Fruit fly (Drosophila melanogaster): ENCODE results near the gene CG6650.

The CG6650 gene

dm6 chr3L:14055260-14055696 is 24.0 kb downstream of the CG6650 start (continued):
- no peak for TF ChIP-seq zen2 (GFP tag; IDR thresholded peaks at IDR 0.05; ENCODE audit: partially characterized antibody)
- no peak for TF ChIP-seq HLH54F (GFP tag; optimal IDR thresholded peaks at IDR 0.05)
- TF ChIP-seq CG6654 (GFP tag; optimal IDR thresholded peaks at IDR 0.05): peak; percentile 18
- peak; percentile 33 for TF ChIP-seq Hsf (GFP tag; optimal IDR thresholded peaks at IDR 0.05)
- TF ChIP-seq CG12219 (GFP tag; optimal IDR thresholded peaks at IDR 0.05): no peak
- no peak for TF ChIP-seq ase (GFP tag; IDR thresholded peaks at IDR 0.05)
- no peak for TF ChIP-seq h (optimal IDR thresholded peaks at IDR 0.05)
- TF ChIP-seq CG12299 (tag; optimal IDR thresholded peaks at IDR 0.05): no peak
- no peak for TF ChIP-seq danr (GFP tag; IDR thresholded peaks at IDR 0.05)
- TF ChIP-seq CG2712 (tag; optimal IDR thresholded peaks at IDR 0.05): peak; percentile 11
- no peak for TF ChIP-seq CG7372 (GFP tag; IDR thresholded peaks at IDR 0.05)
- peak; percentile 25 for TF ChIP-seq CoRest (tag; optimal IDR thresholded peaks at IDR 0.05)
- TF ChIP-seq CG8478 (optimal IDR thresholded peaks at IDR 0.05): no peak
- no peak for TF ChIP-seq CG2875 (GFP tag; optimal IDR thresholded peaks at IDR 0.05)
- TF ChIP-seq CG11504 (tag; optimal IDR thresholded peaks at IDR 0.05): peak; percentile 53
- no peak for TF ChIP-seq bab2 (GFP tag; optimal IDR thresholded peaks at IDR 0.05)
- TF ChIP-seq Rx (GFP tag; IDR thresholded peaks at IDR 0.05): no peak
- no peak for TF ChIP-seq CG6175 (GFP tag; IDR thresholded peaks at IDR 0.05)
- no peak for TF ChIP-seq Vsx1 (GFP tag; optimal IDR thresholded peaks at IDR 0.05)
- TF ChIP-seq BtbVII (GFP tag; optimal IDR thresholded peaks at IDR 0.05): peak; percentile 5
- TF ChIP-seq CG1529 (GFP tag; optimal IDR thresholded peaks at IDR 0.05): no peak
- no peak for TF ChIP-seq yki (optimal IDR thresholded peaks at IDR 0.05)
- TF ChIP-seq ttk (GFP tag; IDR thresholded peaks at IDR 0.05): no peak
- no peak for TF ChIP-seq tna (GFP tag; IDR thresholded peaks at IDR 0.05; ENCODE audit: partially characterized antibody)
- peak; percentile 31 for TF ChIP-seq CG18599 (GFP tag; optimal IDR thresholded peaks at IDR 0.05)
- peak; percentile 75 for TF ChIP-seq Ets65A (GFP tag)
- TF ChIP-seq HHEX (GFP tag; optimal IDR thresholded peaks at IDR 0.05): peak; percentile 22
- TF ChIP-seq CG14710 (tag; optimal IDR thresholded peaks at IDR 0.05): no peak
- no peak for TF ChIP-seq Dip3 (GFP tag; optimal IDR thresholded peaks at IDR 0.05)
- TF ChIP-seq chif (GFP tag; optimal IDR thresholded peaks at IDR 0.05): no peak
- TF ChIP-seq CG16813 (GFP tag; IDR thresholded peaks at IDR 0.05; ENCODE audit: partially characterized antibody): no peak
- peak; percentile 8 for TF ChIP-seq crc (GFP tag; optimal IDR thresholded peaks at IDR 0.05)
- TF ChIP-seq CG12942 (GFP tag; optimal IDR thresholded peaks at IDR 0.05): no peak
- 0 out of 2 replicates have a peak, but pooled peaks have one; percentile 16 for TF ChIP-seq CG17612 (GFP tag; IDR thresholded peaks at IDR 0.05)
- no peak for TF ChIP-seq so (GFP tag; IDR thresholded peaks at IDR 0.05)
- no peak for TF ChIP-seq run (tag; optimal IDR thresholded peaks at IDR 0.05)
- no peak for TF ChIP-seq CG10543 (GFP tag; optimal IDR thresholded peaks at IDR 0.05)
- no peak for TF ChIP-seq scrt (GFP tag; optimal IDR thresholded peaks at IDR 0.05)
- TF ChIP-seq gfzf (GFP tag; optimal IDR thresholded peaks at IDR 0.05): no peak
- no peak for TF ChIP-seq tll (GFP tag; optimal IDR thresholded peaks at IDR 0.05)
- TF ChIP-seq Adf1 (GFP tag; IDR thresholded peaks at IDR 0.05): no peak
- TF ChIP-seq CG7839 (tag; optimal IDR thresholded peaks at IDR 0.05): peak; percentile 38
- TF ChIP-seq CG7928 (GFP tag; optimal IDR thresholded peaks at IDR 0.05): no peak
- no peak for TF ChIP-seq fd3F (GFP tag; optimal IDR thresholded peaks at IDR 0.05)
- peak; percentile 21 for TF ChIP-seq CG13775 (GFP tag; optimal IDR thresholded peaks at IDR 0.05)
- TF ChIP-seq Nf-YB (GFP tag; optimal IDR thresholded peaks at IDR 0.05): no peak
- no peak for TF ChIP-seq klu (GFP tag; IDR thresholded peaks at IDR 0.05)
- no peak for TF ChIP-seq CG31365 (tag; optimal IDR thresholded peaks at IDR 0.05)
- TF ChIP-seq tio (GFP tag; optimal IDR thresholded peaks at IDR 0.05): peak; percentile 22
- TF ChIP-seq CG11695 (GFP tag; IDR thresholded peaks at IDR 0.05): no peak; the same call in 2 of the 3 replicates
- peak; percentile 9 for TF ChIP-seq zfh2 (GFP tag; optimal IDR thresholded peaks at IDR 0.05)
- TF ChIP-seq HLH4C (GFP tag; IDR thresholded peaks at IDR 0.05; ENCODE audit: partially characterized antibody): no peak

All from whole organism, embryonic.